Worm (Caenorhabditis elegans) whole organism, midembryonic: ENCODE measurements around the gene strd-1.

ENCODE experiments used
- flt-1 ChIP-seq: fragments of 200-800 bp; sonication (Bioruptor generic); IDR thresholded peaks from 2 replicates; pipeline ENCODE4 v1.3.6; 2022; ENCODE audit warnings: missing genetic modification characterization, missing compliant biosample characterization
- tab-1 ChIP-seq: fragments of 200-800 bp; sonication (Bioruptor generic); IDR thresholded peaks from 2 replicates; pipeline ENCODE4 v1.3.6; 2022; ENCODE audit warnings: missing genetic modification characterization, missing compliant biosample characterization
- ztf-29 ChIP-seq: fragments of 200-800 bp; sonication (Bioruptor generic); IDR thresholded peaks from 2 replicates; pipeline ENCODE4 v1.3.6; 2022; ENCODE audit warnings: missing genetic modification reagents, missing genetic modification characterization, missing compliant biosample characterization

DNA sequence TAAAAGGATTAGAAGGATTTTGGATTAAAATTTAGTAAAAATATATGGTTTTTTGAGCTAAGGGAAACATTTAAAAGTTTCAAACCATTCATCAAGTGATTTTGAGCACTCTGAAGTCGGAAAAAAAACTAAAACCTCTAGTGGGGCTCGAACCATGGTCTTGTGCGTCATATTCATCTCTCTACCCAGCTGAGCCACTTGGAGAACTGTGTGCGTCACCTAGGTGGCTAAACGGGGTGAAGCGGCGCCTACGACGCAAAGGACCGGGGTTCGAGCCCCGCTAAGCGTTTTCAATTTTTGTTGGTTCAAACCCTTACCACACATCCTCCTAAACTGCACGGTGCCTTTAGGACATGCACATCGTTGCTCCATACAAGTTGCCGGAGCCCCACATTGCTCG lies 13.1 kb downstream of the strd-1 start:
- TF ChIP-seq flt-1 (GFP tag; lab: Robert Waterston, UW) (no peak), ztf-29 (no peak), tab-1 (GFP tag; lab: Robert Waterston, UW) (no peak)
